Fruit fly (Drosophila melanogaster): ENCODE data around the gene Calx.
A peak's percentile ranks its signal among the peaks of the same experiment; 100 is the strongest.

The Calx gene

DNA sequence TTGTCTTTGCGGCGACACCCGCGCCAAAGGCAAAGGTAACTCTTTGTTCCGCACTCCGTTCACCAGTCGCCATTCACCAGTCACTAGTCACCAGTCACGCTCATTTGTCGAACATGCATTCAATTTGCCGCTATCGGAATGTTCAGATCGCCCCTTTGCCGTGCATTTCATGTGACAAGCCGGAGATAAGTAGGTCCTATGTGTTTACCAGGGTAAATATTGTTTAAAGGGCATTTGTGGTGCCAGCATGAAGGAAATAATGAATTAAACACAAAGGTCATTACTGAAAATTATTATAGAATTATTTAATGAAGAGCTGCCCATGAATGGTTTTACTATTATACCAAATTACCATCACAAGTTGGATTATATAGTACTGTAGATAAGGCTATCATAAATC, 23.1 kb downstream of the Calx start:
- TF ChIP-seq peb (GFP tag; IDR thresholded peaks at IDR 0.05) (no peak), caup (GFP tag; optimal IDR thresholded peaks at IDR 0.05; ENCODE audit: severe bottlenecking) (peak; percentile 5), Ada2b (GFP tag; IDR thresholded peaks at IDR 0.05) (no peak), gro (GFP tag; optimal IDR thresholded peaks at IDR 0.05) (no peak), klu (GFP tag; IDR thresholded peaks at IDR 0.05) (no peak), Dad (GFP tag; optimal IDR thresholded peaks at IDR 0.05) (no peak), usp (GFP tag; optimal IDR thresholded peaks at IDR 0.05) (no peak), CG17385 (GFP tag; optimal IDR thresholded peaks at IDR 0.05) (no peak), ATbp (GFP tag; optimal IDR thresholded peaks at IDR 0.05) (peak; percentile 3), Mes4 (GFP tag; optimal IDR thresholded peaks at IDR 0.05) (no peak), CG10462 (GFP tag; optimal IDR thresholded peaks at IDR 0.05) (no peak), CG4328 (GFP tag; optimal IDR thresholded peaks at IDR 0.05) (no peak), nerfin-1 (tag; optimal IDR thresholded peaks at IDR 0.05) (peak; percentile 7), zf30C (GFP tag; optimal IDR thresholded peaks at IDR 0.05) (no peak), CG9817 (tag; optimal IDR thresholded peaks at IDR 0.05) (no peak), CG8089 (GFP tag; optimal IDR thresholded peaks at IDR 0.05) (no peak), shn (GFP tag; optimal IDR thresholded peaks at IDR 0.05) (no peak), MTF-1 (GFP tag; optimal IDR thresholded peaks at IDR 0.05; ENCODE audit: borderline replicate concordance) (peak; percentile 9), ham (GFP tag; IDR thresholded peaks at IDR 0.05) (no peak), jigr1 (GFP tag; IDR thresholded peaks at IDR 0.05) (no peak), Dek (tag; optimal IDR thresholded peaks at IDR 0.05) (no peak), CG2202 (tag; optimal IDR thresholded peaks at IDR 0.05) (peak; percentile 27), dmrt11E (tag; optimal IDR thresholded peaks at IDR 0.05) (peak; percentile 10), sna (GFP tag; IDR thresholded peaks at IDR 0.05; ENCODE audit: partially characterized antibody) (no peak), CG10543 (GFP tag; optimal IDR thresholded peaks at IDR 0.05) (peak; percentile 3), zen2 (GFP tag; IDR thresholded peaks at IDR 0.05; ENCODE audit: partially characterized antibody) (no peak), lab (GFP tag; optimal IDR thresholded peaks at IDR 0.05) (peak; percentile 15), PHDP (tag; optimal IDR thresholded peaks at IDR 0.05) (no peak), CrebB (tag; optimal IDR thresholded peaks at IDR 0.05) (no peak), sd (tag; optimal IDR thresholded peaks at IDR 0.05) (no peak), CG17568 (GFP tag; optimal IDR thresholded peaks at IDR 0.05) (no peak), Meics (GFP tag; optimal IDR thresholded peaks at IDR 0.05) (no peak), CG18011 (GFP tag; optimal IDR thresholded peaks at IDR 0.05) (no peak), unc-4 (GFP tag; IDR thresholded peaks at IDR 0.05; ENCODE audit: partially characterized antibody) (no peak), jing (GFP tag; optimal IDR thresholded peaks at IDR 0.05) (no peak), Opbp (GFP tag; IDR thresholded peaks at IDR 0.05; ENCODE audit: partially characterized antibody) (no peak), vfl (GFP tag; optimal IDR thresholded peaks at IDR 0.05) (no peak), danr (GFP tag; IDR thresholded peaks at IDR 0.05) (no peak), CG7786 (GFP tag; optimal IDR thresholded peaks at IDR 0.05) (no peak), tio (GFP tag; optimal IDR thresholded peaks at IDR 0.05) (no peak), CG6254 (GFP tag; optimal IDR thresholded peaks at IDR 0.05) (no peak), CG33557 (GFP tag; optimal IDR thresholded peaks at IDR 0.05) (peak; percentile 74), knrl (GFP tag; IDR thresholded peaks at IDR 0.05; ENCODE audit: partially characterized antibody) (no peak), Hr78 (GFP tag; optimal IDR thresholded peaks at IDR 0.05) (peak in 1 of 2 experiments; percentile 78), odd (GFP tag; optimal IDR thresholded peaks at IDR 0.05) (peak; percentile 7), tgo (GFP tag; IDR thresholded peaks at IDR 0.05) (no peak), kay (GFP tag; optimal IDR thresholded peaks at IDR 0.05) (no peak), grn (GFP tag; optimal IDR thresholded peaks at IDR 0.05) (peak; percentile 25), repo (GFP tag; optimal IDR thresholded peaks at IDR 0.05) (no peak), CG3995 (GFP tag; optimal IDR thresholded peaks at IDR 0.05) (peak; percentile 48)
